Worm (Caenorhabditis elegans) whole organism, L3 larva: ENCODE data around the gene atgl-1.

Source experiments
- R02D3.7 ChIP-seq: fragments of 150-350 bp; optimal IDR thresholded peaks from 2 replicates; lab custom pipeline; 2014; ENCODE audit warnings: missing biosample characterization, missing genetic modification characterization
- ZK546.5 ChIP-seq: sonication (generic microtip); optimal IDR thresholded peaks from 2 replicates; lab custom pipeline; 2017; ENCODE audit warnings: missing biosample characterization, missing genetic modification characterization
- aly-2 ChIP-seq: fragments of 150-350 bp; optimal IDR thresholded peaks from 2 replicates; lab custom pipeline; 2014; ENCODE audit warnings: missing biosample characterization, missing genetic modification characterization
- ama-1 ChIP-seq: fragments of 150-350 bp; optimal IDR thresholded peaks from 2 replicates; lab custom pipeline; 2018
- ceh-16 ChIP-seq: sonication (generic microtip); optimal IDR thresholded peaks from 2 replicates; lab custom pipeline; 2017; ENCODE audit warnings: missing biosample characterization, missing genetic modification characterization
- ceh-28 ChIP-seq: fragments of 150-350 bp; optimal IDR thresholded peaks from 2 replicates; lab custom pipeline; 2014; ENCODE audit warnings: missing biosample characterization, missing genetic modification reagents, missing genetic modification characterization
- ceh-82 ChIP-seq: fragments of 150-350 bp; optimal IDR thresholded peaks from 2 replicates; lab custom pipeline; 2014; ENCODE audit warnings: missing biosample characterization, missing genetic modification characterization
- ceh-9 ChIP-seq: sonication (generic microtip); optimal IDR thresholded peaks from 2 replicates; lab custom pipeline; 2018; ENCODE audit warnings: missing biosample characterization, missing genetic modification characterization
- daf-12 ChIP-seq: fragments of 150-350 bp; optimal IDR thresholded peaks from 2 replicates; lab custom pipeline; 2014; ENCODE audit warnings: missing biosample characterization, missing genetic modification reagents, missing genetic modification characterization
- egl-27 ChIP-seq: sonication (generic microtip); optimal IDR thresholded peaks from 4 replicates; lab custom pipeline; 2017; ENCODE audit warnings: missing biosample characterization, missing genetic modification reagents, missing genetic modification characterization
- egl-5 ChIP-seq: fragments of 150-350 bp; optimal IDR thresholded peaks from 2 replicates; lab custom pipeline; 2017; ENCODE audit warnings: missing biosample characterization, missing genetic modification reagents, missing genetic modification characterization, inconsistent platforms
- elt-1 ChIP-seq: fragments of 150-350 bp; optimal IDR thresholded peaks from 2 replicates; lab custom pipeline; 2014; ENCODE audit warnings: missing biosample characterization, missing genetic modification characterization
- elt-2 ChIP-seq: sonication (generic microtip); optimal IDR thresholded peaks from 2 replicates; lab custom pipeline; 2016; ENCODE audit warnings: missing genetic modification reagents, mild to moderate bottlenecking, missing genetic modification characterization, missing compliant biosample characterization
- elt-3 ChIP-seq, 3 experiments: fragments of 150-350 bp in 1 of 3; sonication (generic microtip) in 2 of 3; optimal IDR thresholded peaks; 2 replicates in 2 of 3; 4 replicates in 1 of 3; lab custom pipeline; 2014 to 2017; ENCODE audit warnings: missing biosample characterization in 3 of 3, missing genetic modification characterization in 3 of 3
- eor-1 ChIP-seq, 2 experiments: fragments of 150-350 bp; optimal IDR thresholded peaks; 2 replicates each; lab custom pipeline; 2014 to 2018; ENCODE audit warnings: missing biosample characterization in 2 of 2, missing genetic modification characterization in 2 of 2
- fkh-10 ChIP-seq: sonication (generic microtip); optimal IDR thresholded peaks from 2 replicates; lab custom pipeline; 2017; ENCODE audit warnings: missing biosample characterization, missing genetic modification reagents, missing genetic modification characterization
- fkh-2 ChIP-seq: fragments of 150-350 bp; optimal IDR thresholded peaks from 2 replicates; lab custom pipeline; 2014; ENCODE audit warnings: missing biosample characterization, missing genetic modification reagents, missing genetic modification characterization
- fos-1 ChIP-seq: fragments of 150-350 bp; optimal IDR thresholded peaks from 2 replicates; lab custom pipeline; 2014; ENCODE audit warnings: missing biosample characterization, missing genetic modification characterization
- hmg-11 ChIP-seq: sonication (generic microtip); optimal IDR thresholded peaks from 2 replicates; lab custom pipeline; 2016; ENCODE audit warnings: missing genetic modification characterization, missing compliant biosample characterization
- jun-1 ChIP-seq: fragments of 150-350 bp; optimal IDR thresholded peaks from 2 replicates; lab custom pipeline; 2014; ENCODE audit warnings: missing biosample characterization, missing genetic modification reagents, missing genetic modification characterization
- lin-15B ChIP-seq: fragments of 150-350 bp; optimal IDR thresholded peaks from 2 replicates; lab custom pipeline; 2014; ENCODE audit warnings: missing biosample characterization, missing genetic modification characterization
- lin-39 ChIP-seq: fragments of 150-350 bp; optimal IDR thresholded peaks from 2 replicates; lab custom pipeline; 2018; ENCODE audit warnings: missing biosample characterization, missing genetic modification reagents, missing genetic modification characterization
- lsy-12 ChIP-seq: sonication (generic microtip); optimal IDR thresholded peaks from 2 replicates; lab custom pipeline; 2016; ENCODE audit warnings: mild to moderate bottlenecking, missing genetic modification characterization, missing compliant biosample characterization
- mdl-1 ChIP-seq: fragments of 150-350 bp; optimal IDR thresholded peaks from 2 replicates; lab custom pipeline; 2014; ENCODE audit warnings: missing biosample characterization, missing genetic modification characterization
- mml-1 ChIP-seq: fragments of 150-350 bp; sonication (generic microtip); optimal IDR thresholded peaks from 3 replicates; lab custom pipeline; 2014; ENCODE audit warnings: missing biosample characterization, missing genetic modification characterization
- nfya-1 ChIP-seq: sonication (generic microtip); optimal IDR thresholded peaks from 2 replicates; lab custom pipeline; 2017; ENCODE audit warnings: missing genetic modification characterization, mild to moderate bottlenecking, missing compliant biosample characterization, antibody characterized with exemption, moderate library complexity; ENCODE audit not compliant: insufficient read depth
- nhr-11 ChIP-seq: fragments of 150-350 bp; optimal IDR thresholded peaks from 2 replicates; lab custom pipeline; 2014; ENCODE audit warnings: missing biosample characterization, missing genetic modification characterization
- nhr-12 ChIP-seq: fragments of 150-350 bp; optimal IDR thresholded peaks from 2 replicates; lab custom pipeline; 2014; ENCODE audit warnings: missing biosample characterization, missing genetic modification characterization
- nhr-23 ChIP-seq: fragments of 150-350 bp; optimal IDR thresholded peaks from 2 replicates; lab custom pipeline; 2014; ENCODE audit warnings: missing biosample characterization, missing genetic modification reagents, missing genetic modification characterization
- nhr-237 ChIP-seq: fragments of 150-350 bp; optimal IDR thresholded peaks from 2 replicates; lab custom pipeline; 2014; ENCODE audit warnings: missing biosample characterization, missing genetic modification characterization
- nhr-25 ChIP-seq: sonication (generic microtip); optimal IDR thresholded peaks from 2 replicates; lab custom pipeline; 2017; ENCODE audit warnings: missing biosample characterization, missing genetic modification characterization
- nhr-28 ChIP-seq: fragments of 150-350 bp; optimal IDR thresholded peaks from 2 replicates; lab custom pipeline; 2014; ENCODE audit warnings: missing biosample characterization, missing genetic modification characterization
- nhr-43 ChIP-seq: sonication (generic microtip); optimal IDR thresholded peaks from 2 replicates; lab custom pipeline; 2016; ENCODE audit warnings: mild to moderate bottlenecking, missing genetic modification characterization, missing compliant biosample characterization; ENCODE audit not compliant: poor library complexity, severe bottlenecking
- nhr-67 ChIP-seq: fragments of 150-350 bp; optimal IDR thresholded peaks from 2 replicates; lab custom pipeline; 2014; ENCODE audit warnings: missing biosample characterization, missing genetic modification characterization
- nhr-76 ChIP-seq: fragments of 150-350 bp; sonication (generic microtip); optimal IDR thresholded peaks from 5 replicates; lab custom pipeline; 2014; ENCODE audit warnings: missing biosample characterization, missing genetic modification characterization
- nhr-77 ChIP-seq: fragments of 150-350 bp; optimal IDR thresholded peaks from 2 replicates; lab custom pipeline; 2014; ENCODE audit warnings: missing biosample characterization, missing genetic modification characterization
- pha-4 ChIP-seq: fragments of 150-350 bp; optimal IDR thresholded peaks from 2 replicates; lab custom pipeline; 2014; ENCODE audit warnings: missing biosample characterization, missing genetic modification reagents, missing genetic modification characterization
- pqm-1 ChIP-seq: fragments of 150-350 bp; optimal IDR thresholded peaks from 2 replicates; lab custom pipeline; 2017; ENCODE audit warnings: missing biosample characterization, missing genetic modification characterization, inconsistent platforms
- sea-2 ChIP-seq: fragments of 150-350 bp; sonication (generic microtip); optimal IDR thresholded peaks from 4 replicates; lab custom pipeline; 2014; ENCODE audit warnings: missing biosample characterization, missing genetic modification reagents, missing genetic modification characterization
- skn-1 ChIP-seq: fragments of 150-350 bp; optimal IDR thresholded peaks from 2 replicates; lab custom pipeline; 2014; ENCODE audit warnings: missing biosample characterization, missing genetic modification characterization
- snpc-4 ChIP-seq: fragments of 150-350 bp; optimal IDR thresholded peaks from 2 replicates; lab custom pipeline; 2014; ENCODE audit warnings: missing biosample characterization, missing genetic modification characterization
- tbx-2 ChIP-seq: sonication (generic microtip); optimal IDR thresholded peaks from 2 replicates; lab custom pipeline; 2016; ENCODE audit warnings: mild to moderate bottlenecking, missing genetic modification characterization, missing compliant biosample characterization
- unc-39 ChIP-seq: sonication (generic microtip); optimal IDR thresholded peaks from 4 replicates; lab custom pipeline; 2017; ENCODE audit warnings: missing biosample characterization, missing genetic modification characterization
- unc-62 ChIP-seq: fragments of 150-350 bp; sonication (generic microtip); optimal IDR thresholded peaks from 4 replicates; lab custom pipeline; 2014; ENCODE audit warnings: missing biosample characterization, missing genetic modification reagents, missing genetic modification characterization
- zag-1 ChIP-seq: fragments of 150-350 bp; optimal IDR thresholded peaks from 2 replicates; lab custom pipeline; 2014; ENCODE audit warnings: missing biosample characterization, missing genetic modification characterization
- ztf-11 ChIP-seq: fragments of 150-350 bp; optimal IDR thresholded peaks from 2 replicates; lab custom pipeline; 2014; ENCODE audit warnings: missing biosample characterization, missing genetic modification characterization
- ztf-4 ChIP-seq: fragments of 150-350 bp; optimal IDR thresholded peaks from 2 replicates; lab custom pipeline; 2014; ENCODE audit warnings: missing biosample characterization, missing genetic modification characterization

Gene atgl-1

DNA sequence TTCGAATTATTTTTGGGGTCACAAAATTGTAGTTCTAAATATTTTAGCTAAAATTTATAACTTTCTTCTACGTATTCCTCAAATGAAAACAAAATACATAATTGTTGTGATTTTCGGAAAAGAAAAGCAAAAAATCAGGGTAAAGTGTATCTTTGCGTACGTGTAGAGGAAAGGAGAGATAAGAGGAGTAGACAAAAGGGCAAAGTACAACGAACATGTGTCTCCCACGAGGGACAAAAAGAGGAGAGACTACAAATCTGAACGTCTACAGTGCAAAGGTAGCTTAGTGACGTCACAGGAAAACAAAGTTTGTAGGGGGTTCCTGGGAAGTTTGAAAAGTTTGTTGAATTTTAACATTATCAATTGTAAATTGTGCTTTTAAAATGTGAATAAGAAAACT, 28.3 kb upstream of the atgl-1 start:
- no peak for TF ChIP-seq R02D3.7 (tag; lab: Kevin White, UChicago)
- no peak for TF ChIP-seq ceh-16 (tag; lab: Kevin White, UChicago)
- no peak for TF ChIP-seq aly-2 (tag; lab: Kevin White, UChicago)
- peak; percentile 60 for TF ChIP-seq pqm-1 (tag; lab: Kevin White, UChicago)
- no peak for TF ChIP-seq nhr-67 (tag; lab: Kevin White, UChicago)
- TF ChIP-seq hmg-11 (tag; lab: Kevin White, UChicago), result peak; percentile 43
- TF ChIP-seq nhr-43, result peak; percentile 81
- TF ChIP-seq fos-1, result no peak
- TF ChIP-seq ceh-82, result no peak
- no peak for TF ChIP-seq egl-5
- TF ChIP-seq nfya-1 (tag; lab: Kevin White, UChicago), result peak; percentile 58
- no peak for TF ChIP-seq ztf-11 (tag; lab: Kevin White, UChicago)
- no peak for TF ChIP-seq ztf-4
- no peak for TF ChIP-seq lin-15B
- no peak for TF ChIP-seq fkh-2
- no peak for TF ChIP-seq sea-2
- no peak for TF ChIP-seq lin-39 (tag; lab: Kevin White, UChicago)
- no peak for TF ChIP-seq eor-1 (tag; optimal IDR thresholded peaks at IDR 0.05; lab: Kevin White, UChicago)
- TF ChIP-seq ceh-28 (tag; lab: Kevin White, UChicago), result peak; percentile 8
- TF ChIP-seq nhr-25 (tag; lab: Kevin White, UChicago), result peak; percentile 58
- TF ChIP-seq nhr-237 (tag; lab: Kevin White, UChicago), result no peak
- TF ChIP-seq unc-62 (GFP tag; lab: Kevin White, UChicago), result no peak
- peak; percentile 57 for TF ChIP-seq nhr-23 (tag; lab: Kevin White, UChicago)
- no peak for TF ChIP-seq nhr-76 (tag; lab: Kevin White, UChicago)
- TF ChIP-seq ZK546.5, result no peak
- TF ChIP-seq ceh-9 (tag; lab: Kevin White, UChicago), result no peak
- TF ChIP-seq tbx-2 (tag; lab: Kevin White, UChicago), result no peak
- TF ChIP-seq jun-1, result peak; percentile 9
- peak; percentile 40 for TF ChIP-seq nhr-11 (tag; lab: Kevin White, UChicago)
- TF ChIP-seq elt-2 (tag; lab: Kevin White, UChicago), result peak; percentile 80
- TF ChIP-seq mml-1 (tag; lab: Kevin White, UChicago), result no peak
- TF ChIP-seq pha-4 (tag; lab: Kevin White, UChicago), result peak; percentile 56
- no peak for TF ChIP-seq nhr-12 (tag; lab: Kevin White, UChicago)
- no peak for TF ChIP-seq fkh-10 (GFP tag; lab: Kevin White, UChicago)
- no peak for TF ChIP-seq nhr-28 (tag; lab: Kevin White, UChicago)
- TF ChIP-seq daf-12 (tag; lab: Kevin White, UChicago), result no peak
- TF ChIP-seq lsy-12 (tag; lab: Kevin White, UChicago), result peak; percentile 62
- TF ChIP-seq unc-39, result no peak
- no peak for TF ChIP-seq elt-3 (tag; optimal IDR thresholded peaks at IDR 0.05; lab: Kevin White, UChicago)
- peak; percentile 53 for TF ChIP-seq mdl-1
- no peak for TF ChIP-seq ama-1 (lab: Kevin White, UChicago)
- no peak for TF ChIP-seq egl-27 (tag; lab: Kevin White, UChicago)
- no peak for TF ChIP-seq skn-1 (tag; lab: Kevin White, UChicago)
- TF ChIP-seq snpc-4 (tag; lab: Kevin White, UChicago), result peak; percentile 32
- no peak for TF ChIP-seq zag-1 (tag; lab: Kevin White, UChicago)
- no peak for TF ChIP-seq elt-1 (tag; lab: Kevin White, UChicago)

DNA sequence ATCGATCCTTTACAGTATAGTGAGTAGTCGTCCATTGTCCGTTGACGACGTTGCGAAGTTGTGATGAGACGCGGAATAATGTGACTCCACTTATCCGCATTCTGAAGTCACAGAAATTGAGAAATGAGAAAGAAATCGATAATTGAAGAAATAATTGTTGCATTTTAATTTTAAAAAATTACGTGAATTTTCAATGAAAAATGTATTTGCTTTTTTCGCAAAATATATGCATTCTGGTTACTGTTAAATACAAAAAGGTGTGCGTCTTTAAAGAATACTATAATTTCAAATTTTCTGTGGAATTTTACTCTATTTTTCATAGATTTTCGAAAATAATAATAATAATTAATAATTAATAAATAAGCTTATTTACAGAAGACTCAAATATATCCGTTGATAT, 27.5 kb upstream of the atgl-1 start, which contains the start of gene let-721:
Gene let-721, minus strand, starts transcription at position 101 of the 400 bp plus-strand sequence.
- TF ChIP-seq sea-2, result no peak
- TF ChIP-seq nhr-43, result no peak
- TF ChIP-seq ceh-9 (tag; lab: Kevin White, UChicago), result no peak
- TF ChIP-seq elt-1 (tag; lab: Kevin White, UChicago), result no peak
- TF ChIP-seq elt-3 (tag; optimal IDR thresholded peaks at IDR 0.05; lab: Kevin White, UChicago), result no peak
- TF ChIP-seq egl-5, result no peak
- no peak for TF ChIP-seq nhr-77 (tag; lab: Kevin White, UChicago)
- no peak for TF ChIP-seq aly-2 (tag; lab: Kevin White, UChicago)
- TF ChIP-seq elt-2 (tag; lab: Kevin White, UChicago), result no peak
- no peak for TF ChIP-seq skn-1 (tag; lab: Kevin White, UChicago)
- TF ChIP-seq lin-39 (tag; lab: Kevin White, UChicago), result no peak
- TF ChIP-seq R02D3.7 (tag; lab: Kevin White, UChicago), result no peak
- no peak for TF ChIP-seq unc-62 (GFP tag; lab: Kevin White, UChicago)
- no peak for TF ChIP-seq nhr-76 (tag; lab: Kevin White, UChicago)
- TF ChIP-seq nhr-28 (tag; lab: Kevin White, UChicago), result no peak
